Fruit fly (Drosophila melanogaster) whole organism, prepupa: ENCODE data around the gene Cyp303a1.

Experiments used
- Blimp-1 ChIP-seq: fragments of 200-800 bp; sonication (Bioruptor generic); optimal IDR thresholded peaks from 3 replicates; lab custom pipeline; 2017; ENCODE audit warnings: missing biosample characterization, missing genetic modification characterization, mild to moderate bottlenecking, moderate library complexity, missing genetic modification reagents
- CG11762 ChIP-seq: fragments of 200-800 bp; sonication (Bioruptor generic); optimal IDR thresholded peaks from 3 replicates; lab custom pipeline; 2016; ENCODE audit warnings: missing biosample characterization, missing genetic modification characterization; ENCODE audit not compliant: insufficient read depth
- CG3032 ChIP-seq: fragments of 200-800 bp; optimal IDR thresholded peaks from 2 replicates; lab custom pipeline; 2019; ENCODE audit warnings: missing biosample characterization, mild to moderate bottlenecking, missing genetic modification characterization, moderate library complexity
- CG8119 ChIP-seq: fragments of 200-800 bp; sonication (Bioruptor generic); IDR thresholded peaks from 3 replicates; pipeline ENCODE4 v1.3.6; 2022; ENCODE audit warnings: missing biosample characterization, missing genetic modification characterization
- Eip78C ChIP-seq: fragments of 200-800 bp; sonication (Bioruptor generic); peaks from one replicate; lab custom pipeline; 2016; ENCODE audit warnings: missing biosample characterization, missing genetic modification characterization
- OdsH ChIP-seq: fragments of 200-800 bp; sonication (Bioruptor generic); optimal IDR thresholded peaks from 3 replicates; lab custom pipeline; 2016; ENCODE audit warnings: missing biosample characterization, missing genetic modification characterization
- Sox14 ChIP-seq: fragments of 200-800 bp; sonication (Bioruptor generic); optimal IDR thresholded peaks from 3 replicates; lab custom pipeline; 2016; ENCODE audit warnings: missing biosample characterization, missing genetic modification characterization
- spab ChIP-seq: fragments of 200-800 bp; sonication (Bioruptor generic); optimal IDR thresholded peaks from 2 replicates; lab custom pipeline; 2017; ENCODE audit warnings: missing biosample characterization, mild to moderate bottlenecking, missing genetic modification characterization, missing genetic modification reagents

- TF ChIP-seq Sox14 (GFP tag; lab: Kevin White, UChicago) (no peak), spab (GFP tag; lab: Kevin White, UChicago) (no peak), OdsH (GFP tag; lab: Kevin White, UChicago) (no peak), Blimp-1 (GFP tag; lab: Kevin White, UChicago) (no peak), Eip78C (GFP tag; lab: Kevin White, UChicago) (no peak), CG8119 (GFP tag; lab: Robert Waterston, UW) (no peak), CG11762 (GFP tag; lab: Kevin White, UChicago) (no peak), CG3032 (tag; lab: Kevin White, UChicago) (no peak)
Measured at dm6 chr2L:16268107-16268539, 25.9 kb upstream of the Cyp303a1 start.
